Worm (Caenorhabditis elegans) whole organism, early embryonic: ENCODE measurements around the gene C36B7.5.

Source experiments
- F13C5.2 ChIP-seq: sonication (generic microtip); optimal IDR thresholded peaks from 2 replicates; lab custom pipeline; 2017; ENCODE audit warnings: mild to moderate bottlenecking, missing genetic modification characterization, inconsistent platforms, missing compliant biosample characterization
- aly-1 ChIP-seq: sonication (generic microtip); optimal IDR thresholded peaks from 2 replicates; lab custom pipeline; 2016; ENCODE audit warnings: missing genetic modification characterization, missing compliant biosample characterization
- ama-1 ChIP-seq: fragments of 150-350 bp; optimal IDR thresholded peaks from 2 replicates; lab custom pipeline; 2014
- ceh-13 ChIP-seq: fragments of 200-800 bp; sonication (Bioruptor generic); optimal IDR thresholded peaks from 2 replicates; lab custom pipeline; 2018; ENCODE audit warnings: mild to moderate bottlenecking, missing genetic modification characterization, missing compliant biosample characterization
- ceh-36 ChIP-seq: sonication (generic microtip); optimal IDR thresholded peaks from 2 replicates; lab custom pipeline; 2016; ENCODE audit warnings: missing genetic modification characterization, inconsistent platforms, missing compliant biosample characterization
- ets-7 ChIP-seq: sonication (generic microtip); optimal IDR thresholded peaks from 2 replicates; lab custom pipeline; 2016; ENCODE audit warnings: missing genotype, missing genetic modification characterization, missing compliant biosample characterization
- flt-1 ChIP-seq: fragments of 200-800 bp; sonication (Bioruptor generic); IDR thresholded peaks from 2 replicates; pipeline ENCODE4 v1.3.6; 2022; ENCODE audit warnings: missing genetic modification characterization, missing compliant biosample characterization
- hmbx-1 ChIP-seq: sonication (generic microtip); optimal IDR thresholded peaks from 2 replicates; lab custom pipeline; 2016; ENCODE audit warnings: mild to moderate bottlenecking, missing genetic modification characterization, missing compliant biosample characterization
- hnd-1 ChIP-seq: sonication (generic microtip); optimal IDR thresholded peaks from 2 replicates; lab custom pipeline; 2016; ENCODE audit warnings: missing genetic modification characterization, missing compliant biosample characterization
- pes-1 ChIP-seq: fragments of 200-800 bp; sonication (Bioruptor generic); IDR thresholded peaks from 2 replicates; pipeline ENCODE4 v1.3.6; 2022; ENCODE audit warnings: missing genetic modification reagents, missing genetic modification characterization, missing compliant biosample characterization
- scrt-1 ChIP-seq: fragments of 200-800 bp; sonication (Bioruptor generic); IDR thresholded peaks from 2 replicates; pipeline ENCODE4 v1.3.6; 2022; ENCODE audit warnings: missing genetic modification characterization, missing compliant biosample characterization
- sea-1 ChIP-seq: fragments of 200-800 bp; sonication (Bioruptor generic); conservative IDR thresholded peaks from 2 replicates; pipeline ENCODE4 v1.3.6; 2022; ENCODE audit warnings: missing genetic modification characterization, missing compliant biosample characterization
- tbx-37 ChIP-seq: fragments of 200-800 bp; sonication (Bioruptor generic); conservative IDR thresholded peaks from 2 replicates; pipeline ENCODE4 v1.3.6; 2022; ENCODE audit warnings: missing genetic modification reagents, missing genetic modification characterization, missing compliant biosample characterization
- tra-4 ChIP-seq: sonication (generic microtip); optimal IDR thresholded peaks from 2 replicates; lab custom pipeline; 2017; ENCODE audit warnings: missing genetic modification characterization, missing compliant biosample characterization

ce11 chrX:7116896-7117295 is 20.6 kb upstream of the C36B7.5 start, which contains the start of gene hen-1:
- TF ChIP-seq ama-1 (lab: Kevin White, UChicago): no peak
- no peak for TF ChIP-seq ceh-36 (tag; lab: Kevin White, UChicago)
- TF ChIP-seq flt-1: no peak
- TF ChIP-seq hmbx-1 (tag; lab: Kevin White, UChicago): no peak
- no peak for TF ChIP-seq scrt-1 (GFP tag; lab: Robert Waterston, UW)
- TF ChIP-seq tbx-37: no peak
- TF ChIP-seq hnd-1 (tag; lab: Kevin White, UChicago): no peak
- TF ChIP-seq ets-7 (tag; lab: Kevin White, UChicago): no peak
- no peak for TF ChIP-seq sea-1
- TF ChIP-seq F13C5.2 (tag; lab: Kevin White, UChicago): no peak
- TF ChIP-seq aly-1 (tag; lab: Kevin White, UChicago): no peak
- TF ChIP-seq ceh-13 (GFP tag; lab: Kevin White, UChicago): no peak
- no peak for TF ChIP-seq tra-4 (tag; lab: Kevin White, UChicago)
- no peak for TF ChIP-seq pes-1 (GFP tag; lab: Robert Waterston, UW)
